Worm (Caenorhabditis elegans): ENCODE measurements around the gene ZC373.5.
A peak's percentile ranks its signal among the peaks of the same experiment; 100 is the strongest.

Gene ZC373.5

DNA sequence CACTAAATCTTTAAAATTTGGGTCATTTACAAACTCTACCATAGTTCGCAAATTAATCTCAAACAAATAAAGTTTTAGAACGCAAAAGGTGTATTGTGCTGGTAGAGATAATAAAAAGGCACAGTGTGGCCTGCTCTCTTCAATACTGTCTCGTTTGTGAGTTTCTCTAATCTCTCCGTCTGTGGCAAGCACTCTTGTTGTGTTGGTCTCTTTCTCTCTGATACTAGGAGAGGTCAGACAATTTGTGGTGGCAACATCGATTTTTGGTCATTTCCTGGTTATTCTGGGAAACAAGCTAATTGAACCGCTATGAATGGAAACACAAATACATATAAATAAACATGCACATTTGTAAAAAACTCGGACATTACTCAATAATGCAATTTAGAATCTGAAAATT lies at the start of gene ZC373.5:
Gene ZC373.5, minus strand, starts transcription at position 159 of the 400 bp plus-strand sequence.
- TF ChIP-seq hlh-13 (GFP tag; optimal IDR thresholded peaks at IDR 0.05) (no peak), rnt-1 (tag; optimal IDR thresholded peaks at IDR 0.05) (no peak), hlh-15 (tag; optimal IDR thresholded peaks at IDR 0.05) (no peak), elt-2 (tag; optimal IDR thresholded peaks at IDR 0.05) (peak; percentile 36)

DNA sequence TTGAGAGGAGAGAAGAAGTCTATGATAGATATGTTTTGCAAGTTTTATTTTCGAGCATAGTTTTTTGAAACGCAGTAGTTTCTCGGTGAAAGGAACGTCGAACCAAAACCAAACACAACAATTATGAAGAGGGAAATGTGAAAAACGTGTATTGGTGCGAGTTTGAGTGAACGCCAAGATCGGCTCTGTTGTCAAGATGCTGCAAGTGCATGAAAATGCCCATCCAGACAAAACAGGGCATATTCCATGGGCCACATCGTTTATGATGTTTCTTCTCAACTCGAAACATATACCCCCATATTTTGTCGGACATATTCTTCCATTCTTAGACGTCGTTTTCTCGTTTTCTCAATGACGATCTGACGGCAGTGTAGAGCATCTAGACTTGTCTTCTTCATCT lies 48.8 kb upstream of the ZC373.5 start:
- TF ChIP-seq F13H6.1 (tag; optimal IDR thresholded peaks at IDR 0.05) = no peak

DNA sequence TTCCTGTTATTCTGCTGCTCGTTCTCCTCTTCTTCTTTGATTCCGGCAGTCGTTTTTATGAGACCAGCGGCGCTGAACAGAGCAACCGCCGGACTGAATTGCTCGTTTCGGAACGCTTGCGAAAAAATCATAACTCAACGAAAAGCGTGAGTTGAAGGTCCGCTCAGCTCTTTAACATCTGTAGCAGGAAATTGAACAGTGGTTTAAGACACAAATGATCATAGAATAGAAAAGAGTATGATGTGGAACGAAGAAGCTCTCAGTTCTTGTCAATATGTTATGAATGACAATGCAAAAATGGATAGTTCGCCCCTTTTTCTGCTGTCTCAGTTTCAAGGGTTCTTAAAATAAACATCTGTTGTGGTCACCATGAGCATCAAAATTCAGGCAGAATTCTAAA lies 39.5 kb upstream of the ZC373.5 start:
- TF ChIP-seq ceh-9 (tag; optimal IDR thresholded peaks at IDR 0.05) (no peak), dve-1 (tag; optimal IDR thresholded peaks at IDR 0.05) (no peak), ets-4 (tag; optimal IDR thresholded peaks at IDR 0.05) (no peak), ceh-14 (tag; optimal IDR thresholded peaks at IDR 0.05) (no peak), sox-4 (tag; optimal IDR thresholded peaks at IDR 0.05) (no peak), ceh-48 (tag; optimal IDR thresholded peaks at IDR 0.05) (no peak), ama-1 (optimal IDR thresholded peaks at IDR 0.05) (no peak), F13H6.1 (tag; optimal IDR thresholded peaks at IDR 0.05) (no peak)

DNA sequence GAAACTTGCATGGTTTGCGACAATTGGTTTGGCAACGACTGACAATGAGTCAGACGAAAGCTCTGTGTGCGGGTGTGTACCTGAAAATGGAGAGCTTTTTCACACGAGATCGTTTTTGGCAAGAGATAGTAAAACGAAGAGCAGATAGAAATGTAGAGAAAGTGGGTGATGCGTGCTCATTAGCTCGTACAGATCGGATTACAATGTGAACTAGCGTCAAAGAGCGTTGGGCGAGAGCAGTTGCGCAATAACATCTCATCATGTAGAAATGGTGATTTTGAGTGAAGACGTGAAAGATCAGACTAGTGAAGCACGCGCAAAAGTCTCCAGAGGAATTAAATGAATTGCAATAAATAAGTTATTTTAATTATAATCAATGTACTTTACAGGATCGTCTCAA lies 21.0 kb upstream of the ZC373.5 start, which contains the start of gene flp-2:
Gene flp-2, minus strand, starts transcription at position 101 of the 400 bp plus-strand sequence.
- no peak for TF ChIP-seq pax-1 (tag; optimal IDR thresholded peaks at IDR 0.05)
- TF ChIP-seq rnt-1 (tag; optimal IDR thresholded peaks at IDR 0.05) = no peak
- no peak for TF ChIP-seq ztf-16 (tag; optimal IDR thresholded peaks at IDR 0.05)
- no peak for TF ChIP-seq hlh-15 (tag; optimal IDR thresholded peaks at IDR 0.05)
- no peak for TF ChIP-seq pat-9 (tag; optimal IDR thresholded peaks at IDR 0.05)
- TF ChIP-seq tbx-2 (tag; optimal IDR thresholded peaks at IDR 0.05) = no peak
- TF ChIP-seq unc-42 (tag; optimal IDR thresholded peaks at IDR 0.05) = no peak
- no peak for TF ChIP-seq sdc-2 (tag; optimal IDR thresholded peaks at IDR 0.05)
- no peak for TF ChIP-seq C38D4.7 (GFP tag; optimal IDR thresholded peaks at IDR 0.05)
- no peak for TF ChIP-seq T23F11.4 (GFP tag; optimal IDR thresholded peaks at IDR 0.05)
- no peak for TF ChIP-seq eyg-1 (tag; optimal IDR thresholded peaks at IDR 0.05)
- no peak for TF ChIP-seq fkh-10 (GFP tag; optimal IDR thresholded peaks at IDR 0.05)
- no peak for TF ChIP-seq ref-2 (tag; optimal IDR thresholded peaks at IDR 0.05)

DNA sequence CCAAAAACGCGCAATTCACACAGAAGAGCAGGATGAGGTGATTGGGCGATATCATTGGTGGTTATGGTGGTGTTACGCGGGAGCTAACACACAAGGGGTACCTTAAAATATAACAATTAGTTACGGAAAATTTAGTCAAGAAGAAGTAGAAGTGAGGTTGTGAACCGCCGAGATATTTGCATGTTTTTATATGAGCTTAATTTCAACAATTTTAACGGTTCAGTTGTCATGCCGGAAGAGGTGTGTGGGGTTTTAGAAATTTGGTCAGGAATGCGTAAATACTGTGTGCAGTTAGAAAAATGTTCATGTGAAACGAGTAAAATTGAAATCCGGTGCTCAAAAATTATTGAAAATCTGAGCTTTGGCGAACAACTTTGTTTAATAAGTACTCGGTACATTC lies 18.7 kb upstream of the ZC373.5 start, which contains the start of gene flp-3:
Gene flp-3, minus strand, starts transcription at position 101 of the 400 bp plus-strand sequence.
- TF ChIP-seq che-1 (tag; optimal IDR thresholded peaks at IDR 0.05) (no peak), ceh-2 (tag; optimal IDR thresholded peaks at IDR 0.05) (no peak), Y22D7AL.16 (tag; optimal IDR thresholded peaks at IDR 0.05) (no peak)

DNA sequence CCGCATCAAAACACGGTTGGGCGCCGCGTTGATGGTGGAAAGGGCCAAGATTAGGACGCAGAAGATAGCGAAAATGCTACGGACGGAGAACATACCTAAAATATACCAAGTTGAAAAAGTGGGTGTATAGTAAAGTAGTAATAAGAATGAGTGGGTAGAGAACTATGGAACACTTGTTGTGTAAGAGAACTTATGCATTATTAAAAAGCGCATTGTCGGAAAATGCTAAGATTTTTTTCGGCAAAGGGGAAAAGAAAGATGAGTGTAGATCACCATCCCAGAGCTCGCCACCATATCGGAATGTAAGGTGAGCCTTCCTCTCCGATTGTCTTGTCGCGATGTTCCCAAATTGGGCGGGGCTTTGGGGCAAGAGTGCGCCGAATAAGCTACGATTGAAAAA lies 13.7 kb upstream of the ZC373.5 start, which contains the start of gene flp-28:
Gene flp-28, minus strand, starts transcription at position 101 of the 400 bp plus-strand sequence.
- TF ChIP-seq unc-42 (tag; optimal IDR thresholded peaks at IDR 0.05) (no peak), hlh-8 (tag; optimal IDR thresholded peaks at IDR 0.05) (no peak), fkh-10 (GFP tag; optimal IDR thresholded peaks at IDR 0.05) (no peak), fax-1 (tag; optimal IDR thresholded peaks at IDR 0.05) (no peak), unc-55 (GFP tag; optimal IDR thresholded peaks at IDR 0.05) (no peak), fkh-6 (tag; optimal IDR thresholded peaks at IDR 0.05) (no peak), lin-11 (tag; optimal IDR thresholded peaks at IDR 0.05) (no peak), unc-86 (tag; optimal IDR thresholded peaks at IDR 0.05) (no peak), Y22D7AL.16 (tag; optimal IDR thresholded peaks at IDR 0.05) (no peak), pha-4 (tag; optimal IDR thresholded peaks at IDR 0.05) (no peak), syd-9 (tag; optimal IDR thresholded peaks at IDR 0.05) (no peak), hlh-15 (tag; optimal IDR thresholded peaks at IDR 0.05) (no peak), sdc-2 (tag; optimal IDR thresholded peaks at IDR 0.05) (no peak), ceh-45 (GFP tag; IDR thresholded peaks at IDR 0.05) (no peak), tbx-2 (tag; optimal IDR thresholded peaks at IDR 0.05) (no peak), nfya-1 (tag; optimal IDR thresholded peaks at IDR 0.05) (no peak), ahr-1 (tag; optimal IDR thresholded peaks at IDR 0.05) (no peak), hlh-30 (tag; optimal IDR thresholded peaks at IDR 0.05; ENCODE audit: insufficient read depth) (no peak), ets-4 (tag; optimal IDR thresholded peaks at IDR 0.05) (no peak)

Data from whole organism, late embryonic.